Worm (Caenorhabditis elegans): ENCODE results near the gene ZK1248.15.

Gene ZK1248.15

DNA sequence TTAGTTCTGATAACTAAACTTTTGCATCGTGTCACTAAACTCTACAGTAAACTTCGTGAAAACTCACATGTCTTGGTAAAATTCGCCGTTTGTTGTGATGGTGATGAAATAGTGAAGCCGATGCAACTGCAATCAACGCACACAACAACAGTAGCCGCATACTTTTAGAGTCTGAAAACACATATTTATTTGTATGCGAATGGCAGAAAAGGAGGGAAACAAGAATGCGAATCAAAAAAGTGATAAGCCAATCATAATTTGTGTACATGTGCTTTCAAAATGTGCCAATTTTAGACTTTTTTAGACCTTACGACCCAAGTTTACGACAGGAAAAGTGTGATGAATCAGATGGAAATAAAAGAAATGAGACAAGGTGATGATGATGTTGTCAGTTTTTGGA is 33.0 kb downstream of the ZK1248.15 start, which contains the start of gene K05F1.10:
TSS of gene K05F1.10 (minus strand) at position 171 of the 400 bp plus-strand sequence.
- TF ChIP-seq hnd-1 (tag; optimal IDR thresholded peaks at IDR 0.05): no peak
- TF ChIP-seq aly-1 (tag; optimal IDR thresholded peaks at IDR 0.05): no peak
- no peak for TF ChIP-seq tbx-37 (GFP tag; conservative IDR thresholded peaks at IDR 0.05)
- no peak for TF ChIP-seq pes-1 (GFP tag; IDR thresholded peaks at IDR 0.05)
- no peak for TF ChIP-seq sea-1 (GFP tag; conservative IDR thresholded peaks at IDR 0.05)
- TF ChIP-seq scrt-1 (GFP tag; IDR thresholded peaks at IDR 0.05): no peak
- no peak for TF ChIP-seq F13C5.2 (tag; optimal IDR thresholded peaks at IDR 0.05)
- no peak for TF ChIP-seq tra-4 (tag; optimal IDR thresholded peaks at IDR 0.05)
- no peak for TF ChIP-seq ets-7 (tag; optimal IDR thresholded peaks at IDR 0.05)
- no peak for TF ChIP-seq B0310.2 (tag; optimal IDR thresholded peaks at IDR 0.05)
- no peak for TF ChIP-seq hmg-4 (GFP tag; optimal IDR thresholded peaks at IDR 0.05)
- TF ChIP-seq flt-1 (GFP tag; IDR thresholded peaks at IDR 0.05): no peak
- no peak for TF ChIP-seq hmbx-1 (tag; optimal IDR thresholded peaks at IDR 0.05)
- no peak for TF ChIP-seq tbx-11 (GFP tag; IDR thresholded peaks at IDR 0.05)
- no peak for TF ChIP-seq ceh-36 (tag; optimal IDR thresholded peaks at IDR 0.05)
- TF ChIP-seq ceh-13 (GFP tag; optimal IDR thresholded peaks at IDR 0.05): no peak
- no peak for TF ChIP-seq ama-1 (optimal IDR thresholded peaks at IDR 0.05)

DNA sequence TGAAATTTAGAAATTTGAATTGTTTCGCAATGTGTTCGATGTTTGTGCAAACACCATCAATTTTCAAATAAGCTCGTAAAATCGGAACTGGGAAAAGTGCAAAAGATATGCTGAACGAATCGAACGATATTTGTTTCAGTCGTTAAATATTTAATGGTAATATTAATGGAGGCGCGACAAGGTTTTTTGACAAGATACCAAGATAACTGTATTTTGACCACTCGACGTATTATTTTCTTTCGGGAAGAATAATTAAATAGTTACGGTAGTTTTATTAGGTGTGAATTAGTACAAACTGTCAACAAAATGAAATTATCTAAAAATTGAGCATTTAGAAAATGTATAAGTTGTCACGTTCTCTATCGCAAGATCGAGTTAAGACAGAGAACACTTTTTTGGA is 34.1 kb downstream of the ZK1248.15 start:
- TF ChIP-seq tbx-11 (GFP tag; IDR thresholded peaks at IDR 0.05) (no peak), sea-1 (GFP tag; conservative IDR thresholded peaks at IDR 0.05) (no peak), flt-1 (GFP tag; IDR thresholded peaks at IDR 0.05) (no peak), scrt-1 (GFP tag; IDR thresholded peaks at IDR 0.05) (no peak), aly-1 (tag; optimal IDR thresholded peaks at IDR 0.05) (no peak), ama-1 (optimal IDR thresholded peaks at IDR 0.05) (no peak), hnd-1 (tag; optimal IDR thresholded peaks at IDR 0.05) (no peak), F13C5.2 (tag; optimal IDR thresholded peaks at IDR 0.05) (no peak), pes-1 (GFP tag; IDR thresholded peaks at IDR 0.05) (no peak), B0310.2 (tag; optimal IDR thresholded peaks at IDR 0.05) (no peak), tra-4 (tag; optimal IDR thresholded peaks at IDR 0.05) (no peak), ceh-13 (GFP tag; optimal IDR thresholded peaks at IDR 0.05) (no peak), hmbx-1 (tag; optimal IDR thresholded peaks at IDR 0.05) (no peak), tbx-37 (GFP tag; conservative IDR thresholded peaks at IDR 0.05) (no peak), ets-7 (tag; optimal IDR thresholded peaks at IDR 0.05) (no peak), ceh-36 (tag; optimal IDR thresholded peaks at IDR 0.05) (no peak), hmg-4 (GFP tag; optimal IDR thresholded peaks at IDR 0.05) (no peak)

DNA sequence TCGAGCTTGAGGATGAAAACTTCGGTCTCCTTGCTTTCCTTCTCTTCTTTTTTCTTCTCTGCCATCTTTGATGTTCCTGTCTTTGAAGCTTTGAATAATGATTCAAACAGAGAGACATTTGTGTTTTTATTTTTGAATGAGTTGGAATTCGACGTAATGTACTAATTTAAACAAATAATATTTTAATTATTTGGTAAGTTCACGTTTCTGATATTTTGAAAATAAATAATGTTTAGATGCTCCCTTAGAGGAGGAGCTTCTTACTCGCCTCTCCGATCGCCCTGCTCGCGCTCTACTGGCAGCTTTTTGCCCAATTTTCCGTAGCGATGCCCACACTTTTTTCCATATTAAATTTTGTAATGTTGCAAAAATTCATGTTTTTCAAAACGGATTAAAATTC is 37.3 kb downstream of the ZK1248.15 start, which contains the start of the genes K05F1.9 and K05F1.1:
TSS of gene K05F1.9 (minus strand) at position 101 of the 400 bp plus-strand sequence.
TSS of gene K05F1.1 (plus strand) at position 308 of the 400 bp plus-strand sequence.
- TF ChIP-seq ets-7 (tag; optimal IDR thresholded peaks at IDR 0.05) (no peak), ama-1 (optimal IDR thresholded peaks at IDR 0.05) (no peak), hnd-1 (tag; optimal IDR thresholded peaks at IDR 0.05) (no peak), F13C5.2 (tag; optimal IDR thresholded peaks at IDR 0.05) (no peak), pes-1 (GFP tag; IDR thresholded peaks at IDR 0.05) (no peak), aly-1 (tag; optimal IDR thresholded peaks at IDR 0.05) (no peak), tbx-11 (GFP tag; IDR thresholded peaks at IDR 0.05) (no peak), tra-4 (tag; optimal IDR thresholded peaks at IDR 0.05) (no peak), hmbx-1 (tag; optimal IDR thresholded peaks at IDR 0.05) (no peak), B0310.2 (tag; optimal IDR thresholded peaks at IDR 0.05) (no peak), tbx-37 (GFP tag; conservative IDR thresholded peaks at IDR 0.05) (no peak), scrt-1 (GFP tag; IDR thresholded peaks at IDR 0.05) (no peak), hmg-4 (GFP tag; optimal IDR thresholded peaks at IDR 0.05) (no peak)

DNA sequence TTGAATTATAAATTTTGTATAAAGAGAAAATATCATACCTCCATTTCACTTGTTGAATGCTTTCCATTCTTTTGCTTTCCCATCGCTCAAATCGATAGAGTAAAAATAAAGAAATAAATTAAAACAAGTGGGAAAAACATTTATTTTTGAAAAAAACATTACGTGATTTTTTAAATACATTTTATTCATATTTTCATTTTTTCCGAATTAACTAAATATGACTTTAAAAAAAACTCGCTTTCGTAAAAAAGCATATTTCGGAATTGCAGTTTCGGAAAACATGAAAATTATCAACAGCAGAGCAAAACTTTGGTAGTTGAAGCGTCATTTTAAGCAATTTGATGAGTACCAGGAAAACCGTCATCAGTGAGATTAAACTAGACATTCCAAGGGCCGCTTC is 38.8 kb downstream of the ZK1248.15 start, which contains the start of gene K05F1.8:
TSS of gene K05F1.8 (minus strand) at position 101 of the 400 bp plus-strand sequence.
- TF ChIP-seq ceh-13 (GFP tag; optimal IDR thresholded peaks at IDR 0.05): no peak
- TF ChIP-seq sea-1 (GFP tag; conservative IDR thresholded peaks at IDR 0.05): no peak
- TF ChIP-seq scrt-1 (GFP tag; IDR thresholded peaks at IDR 0.05): no peak
- no peak for TF ChIP-seq pes-1 (GFP tag; IDR thresholded peaks at IDR 0.05)
- TF ChIP-seq ama-1 (optimal IDR thresholded peaks at IDR 0.05): no peak
- no peak for TF ChIP-seq ets-7 (tag; optimal IDR thresholded peaks at IDR 0.05)

DNA sequence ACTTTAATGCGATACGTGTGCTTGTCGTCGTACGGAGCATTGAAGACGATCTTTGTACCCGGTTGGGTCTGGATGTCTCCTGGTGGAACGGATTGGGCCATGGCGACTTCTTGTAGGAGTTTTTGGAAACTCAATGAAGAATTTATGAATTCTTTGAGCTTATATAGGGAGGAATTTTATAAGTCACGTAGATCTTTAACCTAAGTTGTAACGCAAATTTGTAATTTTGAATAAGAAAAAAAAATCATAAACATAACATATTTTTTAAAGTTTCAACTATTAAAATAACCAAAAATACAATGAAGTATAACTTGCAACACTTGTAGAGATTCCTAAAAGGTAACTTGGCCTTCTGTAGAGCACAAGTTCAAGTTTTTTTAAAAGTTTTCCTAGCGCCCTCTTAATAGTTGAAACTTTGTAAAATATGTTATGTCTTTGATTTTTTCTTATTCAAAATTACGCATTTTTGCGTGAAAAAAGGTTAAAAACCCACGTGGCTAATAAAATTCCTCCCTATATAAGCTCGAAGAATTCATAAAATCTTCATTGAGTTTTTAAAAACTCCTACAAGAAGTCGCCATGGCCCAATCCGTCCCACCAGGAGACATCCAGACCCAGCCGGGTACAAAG is 40.9 kb downstream of the ZK1248.15 start, which contains the start of the genes msp-63 and msp-142:
TSS of gene msp-63 (minus strand) at position 101 of the 630 bp plus-strand sequence.
TSS of gene msp-142 (plus strand) at position 580 of the 630 bp plus-strand sequence.
- TF ChIP-seq B0310.2 (tag; optimal IDR thresholded peaks at IDR 0.05) (no peak), sea-1 (GFP tag; conservative IDR thresholded peaks at IDR 0.05) (no peak), ceh-13 (GFP tag; optimal IDR thresholded peaks at IDR 0.05) (no peak), ceh-36 (tag; optimal IDR thresholded peaks at IDR 0.05) (no peak), tra-4 (tag; optimal IDR thresholded peaks at IDR 0.05) (no peak), hnd-1 (tag; optimal IDR thresholded peaks at IDR 0.05) (no peak), ets-7 (tag; optimal IDR thresholded peaks at IDR 0.05) (no peak), hmbx-1 (tag; optimal IDR thresholded peaks at IDR 0.05) (no peak)

DNA sequence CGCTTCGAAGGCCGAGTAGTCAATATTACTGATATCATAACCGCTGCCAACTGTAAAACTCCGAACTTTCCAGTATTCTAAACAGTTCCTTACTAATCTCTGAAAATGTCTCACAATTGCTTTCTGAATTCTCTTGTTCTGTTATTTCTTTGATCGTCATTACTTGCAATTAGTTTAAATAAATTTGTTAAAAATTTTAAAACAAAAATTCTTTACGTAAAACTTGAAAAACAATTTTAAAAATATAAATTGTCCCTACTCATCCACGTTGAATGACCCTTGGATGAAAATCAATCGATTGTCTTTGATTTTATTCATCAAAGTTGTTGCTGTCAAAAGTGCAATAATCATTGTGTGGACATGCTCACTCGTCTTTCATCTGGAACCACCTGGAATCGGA is 44.2 kb downstream of the ZK1248.15 start, which contains the start of gene acdh-8:
TSS of gene acdh-8 (plus strand) at position 301 of the 400 bp plus-strand sequence.
- TF ChIP-seq sea-1 (GFP tag; conservative IDR thresholded peaks at IDR 0.05) (no peak), ama-1 (optimal IDR thresholded peaks at IDR 0.05) (no peak), tbx-11 (GFP tag; IDR thresholded peaks at IDR 0.05) (no peak), F13C5.2 (tag; optimal IDR thresholded peaks at IDR 0.05) (no peak), aly-1 (tag; optimal IDR thresholded peaks at IDR 0.05) (no peak), hnd-1 (tag; optimal IDR thresholded peaks at IDR 0.05) (no peak), flt-1 (GFP tag; IDR thresholded peaks at IDR 0.05) (no peak), ceh-36 (tag; optimal IDR thresholded peaks at IDR 0.05) (no peak)

DNA sequence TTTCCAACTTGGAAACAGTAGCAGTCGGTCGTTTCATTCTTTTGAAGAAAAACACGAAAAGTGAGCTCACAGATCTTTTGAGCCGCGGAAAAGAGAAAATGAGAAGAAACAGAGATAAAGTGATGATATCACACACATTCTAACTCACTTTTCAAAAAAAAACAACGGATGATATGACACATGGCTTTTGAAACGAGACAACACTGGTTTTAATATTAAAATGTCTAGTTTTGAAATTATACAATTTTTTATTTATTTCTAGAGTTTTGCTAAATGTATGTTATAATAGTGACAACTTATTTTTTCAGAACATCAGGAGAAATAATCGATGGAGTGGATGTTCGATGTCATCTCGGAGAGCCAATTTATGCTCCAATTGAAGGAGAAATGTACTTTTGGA is 45.9 kb downstream of the ZK1248.15 start, which contains the start of gene K05F1.14:
TSS of gene K05F1.14 (minus strand) at position 101 of the 400 bp plus-strand sequence.
- no peak for TF ChIP-seq hmbx-1 (tag; optimal IDR thresholded peaks at IDR 0.05)
- no peak for TF ChIP-seq tra-4 (tag; optimal IDR thresholded peaks at IDR 0.05)

All from whole organism, early embryonic.